Worm (Caenorhabditis elegans) whole organism, L2 larva: ENCODE results near the gene tftc-3.

Source experiments
- C34F6.9 ChIP-seq: fragments of 150-350 bp; optimal IDR thresholded peaks from 2 replicates; lab custom pipeline; 2014; ENCODE audit warnings: missing biosample characterization, missing genetic modification characterization
- F13H6.1 ChIP-seq: sonication (generic microtip); optimal IDR thresholded peaks from 2 replicates; lab custom pipeline; 2016; ENCODE audit warnings: missing genetic modification characterization, missing compliant biosample characterization
- R02D3.7 ChIP-seq: fragments of 150-350 bp; optimal IDR thresholded peaks from 2 replicates; lab custom pipeline; 2014; ENCODE audit warnings: missing biosample characterization, missing genetic modification characterization
- Y55F3AM.14 ChIP-seq: fragments of 200-800 bp; sonication (Bioruptor generic); optimal IDR thresholded peaks from 2 replicates; lab custom pipeline; 2018; ENCODE audit warnings: mild to moderate bottlenecking, missing genetic modification characterization, missing compliant biosample characterization
- ZK546.5 ChIP-seq: sonication (generic microtip); optimal IDR thresholded peaks from 2 replicates; lab custom pipeline; 2017; ENCODE audit warnings: missing biosample characterization, missing genetic modification characterization
- alr-1 ChIP-seq: fragments of 150-350 bp; optimal IDR thresholded peaks from 2 replicates; lab custom pipeline; 2014; ENCODE audit warnings: missing biosample characterization, missing genetic modification characterization
- aly-2 ChIP-seq: fragments of 150-350 bp; optimal IDR thresholded peaks from 2 replicates; lab custom pipeline; 2014; ENCODE audit warnings: missing biosample characterization, missing genetic modification characterization
- ama-1 ChIP-seq: fragments of 150-350 bp; optimal IDR thresholded peaks from 2 replicates; lab custom pipeline; 2018; ENCODE audit warnings: inconsistent platforms
- blmp-1 ChIP-seq: sonication (generic microtip); optimal IDR thresholded peaks from 2 replicates; lab custom pipeline; 2017; ENCODE audit warnings: missing genetic modification characterization, mild to moderate bottlenecking, missing compliant biosample characterization, antibody characterized with exemption, moderate library complexity; ENCODE audit not compliant: insufficient read depth
- ceh-16 ChIP-seq: fragments of 150-350 bp; optimal IDR thresholded peaks from 2 replicates; lab custom pipeline; 2014; ENCODE audit warnings: missing biosample characterization, missing genetic modification characterization
- ceh-82 ChIP-seq: fragments of 150-350 bp; optimal IDR thresholded peaks from 2 replicates; lab custom pipeline; 2014; ENCODE audit warnings: missing biosample characterization, missing genetic modification characterization
- crh-2 ChIP-seq: sonication (generic microtip); optimal IDR thresholded peaks from 2 replicates; lab custom pipeline; 2017; ENCODE audit warnings: missing biosample characterization, missing genetic modification characterization
- dmd-4 ChIP-seq: sonication (generic microtip); optimal IDR thresholded peaks from 2 replicates; lab custom pipeline; 2017; ENCODE audit warnings: missing biosample characterization, missing genetic modification characterization
- egl-27 ChIP-seq: sonication (generic microtip); optimal IDR thresholded peaks from 3 replicates; lab custom pipeline; 2017; ENCODE audit warnings: missing biosample characterization, missing genetic modification reagents, missing genetic modification characterization
- elt-1 ChIP-seq: fragments of 150-350 bp; optimal IDR thresholded peaks from 2 replicates; lab custom pipeline; 2014; ENCODE audit warnings: missing biosample characterization, missing genetic modification characterization
- elt-3 ChIP-seq: sonication (generic microtip); optimal IDR thresholded peaks from 2 replicates; lab custom pipeline; 2017; ENCODE audit warnings: missing biosample characterization, missing genetic modification characterization
- fos-1 ChIP-seq: fragments of 150-350 bp; optimal IDR thresholded peaks from 2 replicates; lab custom pipeline; 2014; ENCODE audit warnings: missing biosample characterization, missing genetic modification characterization
- gmeb-1 ChIP-seq: fragments of 150-350 bp; optimal IDR thresholded peaks from 2 replicates; lab custom pipeline; 2014; ENCODE audit warnings: missing biosample characterization, missing genetic modification characterization
- lin-11 ChIP-seq: fragments of 150-350 bp; sonication (generic microtip); optimal IDR thresholded peaks from 2 replicates; lab custom pipeline; 2014; ENCODE audit warnings: missing biosample characterization, missing genetic modification characterization, inconsistent platforms, mixed read lengths
- lin-13 ChIP-seq: fragments of 150-350 bp; optimal IDR thresholded peaks from 2 replicates; lab custom pipeline; 2014; ENCODE audit warnings: missing biosample characterization, missing genetic modification reagents, missing genetic modification characterization
- lin-39 ChIP-seq: fragments of 150-350 bp; optimal IDR thresholded peaks from 2 replicates; lab custom pipeline; 2014; ENCODE audit warnings: missing biosample characterization, missing genetic modification reagents, missing genetic modification characterization
- lsy-2 ChIP-seq, 2 experiments: fragments of 150-350 bp in 1 of 2; sonication (generic microtip) in 1 of 2; optimal IDR thresholded peaks; 2 replicates each; lab custom pipeline; 2014 to 2017; ENCODE audit warnings: missing biosample characterization in 2 of 2, missing genetic modification characterization in 2 of 2
- mab-5 ChIP-seq: fragments of 150-350 bp; optimal IDR thresholded peaks from 2 replicates; lab custom pipeline; 2014; ENCODE audit warnings: missing biosample characterization, missing genetic modification characterization
- mbf-1 ChIP-seq: sonication (generic microtip); optimal IDR thresholded peaks from 2 replicates; lab custom pipeline; 2017; ENCODE audit warnings: missing biosample characterization, missing genetic modification characterization
- mdl-1 ChIP-seq, 2 experiments: fragments of 150-350 bp in 1 of 2; sonication (generic microtip) in 1 of 2; optimal IDR thresholded peaks; 2 replicates each; lab custom pipeline; 2017; ENCODE audit warnings: missing biosample characterization in 2 of 2, missing genetic modification characterization in 2 of 2
- nhr-10 ChIP-seq: sonication (generic microtip); optimal IDR thresholded peaks from 2 replicates; lab custom pipeline; 2017; ENCODE audit warnings: missing biosample characterization, missing genetic modification characterization
- nhr-11 ChIP-seq: fragments of 150-350 bp; optimal IDR thresholded peaks from 2 replicates; lab custom pipeline; 2014; ENCODE audit warnings: missing biosample characterization, missing genetic modification characterization
- nhr-12 ChIP-seq: fragments of 150-350 bp; optimal IDR thresholded peaks from 2 replicates; lab custom pipeline; 2014; ENCODE audit warnings: missing biosample characterization, missing genetic modification characterization
- nhr-129 ChIP-seq: fragments of 150-350 bp; optimal IDR thresholded peaks from 2 replicates; lab custom pipeline; 2014; ENCODE audit warnings: missing biosample characterization, missing genetic modification characterization
- nhr-21 ChIP-seq: fragments of 150-350 bp; optimal IDR thresholded peaks from 2 replicates; lab custom pipeline; 2014; ENCODE audit warnings: missing biosample characterization, missing genetic modification characterization
- nhr-23 ChIP-seq: fragments of 150-350 bp; optimal IDR thresholded peaks from 2 replicates; lab custom pipeline; 2014; ENCODE audit warnings: missing biosample characterization, missing genetic modification reagents, missing genetic modification characterization
- nhr-237 ChIP-seq: fragments of 150-350 bp; optimal IDR thresholded peaks from 2 replicates; lab custom pipeline; 2014; ENCODE audit warnings: missing biosample characterization, missing genetic modification characterization
- nhr-25 ChIP-seq: fragments of 150-350 bp; sonication (generic microtip); optimal IDR thresholded peaks from 3 replicates; lab custom pipeline; 2014; ENCODE audit warnings: missing biosample characterization, missing genetic modification characterization
- nhr-6 ChIP-seq: fragments of 150-350 bp; optimal IDR thresholded peaks from 2 replicates; lab custom pipeline; 2014; ENCODE audit warnings: missing biosample characterization, missing genetic modification characterization
- nhr-77 ChIP-seq: fragments of 150-350 bp; optimal IDR thresholded peaks from 2 replicates; lab custom pipeline; 2014; ENCODE audit warnings: missing biosample characterization, missing genetic modification characterization
- peb-1 ChIP-seq: fragments of 150-350 bp; optimal IDR thresholded peaks from 2 replicates; lab custom pipeline; 2014; ENCODE audit warnings: missing biosample characterization, missing genetic modification characterization
- sem-4 ChIP-seq: fragments of 150-350 bp; optimal IDR thresholded peaks from 2 replicates; lab custom pipeline; 2014; ENCODE audit warnings: missing biosample characterization, missing genetic modification reagents, missing genetic modification characterization
- skn-1 ChIP-seq: sonication (generic microtip); optimal IDR thresholded peaks from 2 replicates; lab custom pipeline; 2017; ENCODE audit warnings: missing biosample characterization, missing genetic modification characterization
- sma-3 ChIP-seq: sonication (generic microtip); optimal IDR thresholded peaks from 2 replicates; lab custom pipeline; 2016; ENCODE audit warnings: missing genetic modification reagents, missing genetic modification characterization, missing compliant biosample characterization
- sma-9 ChIP-seq, 2 experiments: fragments of 150-350 bp in 1 of 2; sonication (generic microtip) in 1 of 2; optimal IDR thresholded peaks; 2 replicates each; lab custom pipeline; 2014 to 2016; ENCODE audit warnings: missing genetic modification characterization in 2 of 2, mild to moderate bottlenecking in 1 of 2, missing biosample characterization in 1 of 2, missing compliant biosample characterization in 1 of 2, missing genetic modification reagents in 1 of 2, moderate library complexity in 1 of 2
- snpc-4 ChIP-seq: fragments of 150-350 bp; optimal IDR thresholded peaks from 2 replicates; lab custom pipeline; 2014; ENCODE audit warnings: missing biosample characterization, missing genetic modification characterization
- unc-39 ChIP-seq: fragments of 150-350 bp; optimal IDR thresholded peaks from 2 replicates; lab custom pipeline; 2014; ENCODE audit warnings: missing biosample characterization, missing genetic modification characterization
- unc-62 ChIP-seq: fragments of 150-350 bp; optimal IDR thresholded peaks from 2 replicates; lab custom pipeline; 2014; ENCODE audit warnings: missing biosample characterization, missing genetic modification reagents, missing genetic modification characterization
- zag-1 ChIP-seq: fragments of 150-350 bp; optimal IDR thresholded peaks from 2 replicates; lab custom pipeline; 2014; ENCODE audit warnings: missing biosample characterization, missing genetic modification characterization
- ztf-1 ChIP-seq: fragments of 200-800 bp; sonication (Bioruptor generic); conservative IDR thresholded peaks from 2 replicates; pipeline ENCODE4 v1.3.6; 2022; ENCODE audit warnings: missing genetic modification characterization, missing compliant biosample characterization
- ztf-11 ChIP-seq: sonication (generic microtip); optimal IDR thresholded peaks from 2 replicates; lab custom pipeline; 2017; ENCODE audit warnings: missing biosample characterization, missing genetic modification characterization
- ztf-4 ChIP-seq: fragments of 150-350 bp; optimal IDR thresholded peaks from 2 replicates; lab custom pipeline; 2014; ENCODE audit warnings: missing biosample characterization, missing genetic modification characterization

Gene tftc-3

DNA sequence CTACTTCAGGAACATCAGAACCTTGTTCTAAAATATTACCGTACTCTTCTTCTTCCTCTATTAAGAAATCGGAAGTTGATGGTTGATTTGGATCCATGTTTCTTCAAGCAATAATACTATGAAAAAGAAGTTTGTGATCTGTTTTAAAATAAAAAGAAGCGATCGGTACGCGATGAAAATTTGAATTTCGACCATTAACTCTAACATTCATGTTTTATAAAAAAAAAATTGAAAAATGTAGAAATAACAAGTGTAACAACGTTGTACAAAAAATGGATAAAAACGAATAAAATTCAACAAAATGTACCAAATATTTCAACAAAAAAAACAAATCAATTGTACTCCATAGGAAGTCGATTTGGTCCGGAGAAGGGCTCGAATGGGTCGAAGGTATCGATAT, at the start of gene tftc-3:
TSS of gene tftc-3 (minus strand) at position 101 of the 400 bp plus-strand sequence.
- TF ChIP-seq mbf-1 (tag; lab: Kevin White, UChicago) (no peak), peb-1 (no peak), F13H6.1 (tag; lab: Kevin White, UChicago) (no peak), ZK546.5 (no peak), Y55F3AM.14 (no peak), blmp-1 (no peak), alr-1 (no peak), egl-27 (no peak), nhr-237 (tag; lab: Kevin White, UChicago) (no peak), sma-9 (GFP tag; optimal IDR thresholded peaks at IDR 0.05; lab: Kevin White, UChicago) (no peak), sma-9 (tag; optimal IDR thresholded peaks at IDR 0.05; lab: Kevin White, UChicago) (no peak), lsy-2 (tag; optimal IDR thresholded peaks at IDR 0.05; lab: Kevin White, UChicago) (no peak), nhr-25 (tag; lab: Kevin White, UChicago) (no peak), unc-39 (tag; lab: Kevin White, UChicago) (no peak), nhr-6 (tag; lab: Kevin White, UChicago) (no peak), gmeb-1 (tag; lab: Kevin White, UChicago) (no peak)

DNA sequence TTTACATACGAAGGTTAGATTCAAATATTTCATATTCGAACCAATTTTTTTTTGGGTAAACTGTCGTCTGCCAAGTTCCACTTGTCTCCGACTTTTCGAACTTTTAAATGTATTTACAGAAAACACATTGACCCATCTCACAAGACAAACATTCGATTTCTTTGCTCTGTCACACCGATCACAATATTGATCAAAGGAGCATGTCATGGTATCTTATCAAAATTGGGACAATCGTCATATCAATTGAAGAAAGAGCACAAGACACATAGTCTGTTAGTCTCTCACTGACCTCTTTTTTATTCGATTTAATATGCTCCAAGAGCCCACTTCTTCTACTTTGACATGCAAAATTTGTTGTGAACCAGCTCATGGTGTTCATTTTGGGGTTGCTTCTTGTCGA, 45.9 kb upstream of the tftc-3 start, which contains the start of gene nhr-232:
TSS of gene nhr-232 (plus strand) at position 121 of the 400 bp plus-strand sequence.
- TF ChIP-seq ZK546.5 (no peak), sma-9 (GFP tag; optimal IDR thresholded peaks at IDR 0.05; lab: Kevin White, UChicago) (peak; percentile 55), sma-9 (tag; optimal IDR thresholded peaks at IDR 0.05; lab: Kevin White, UChicago) (no peak), F13H6.1 (tag; lab: Kevin White, UChicago) (peak; percentile 5), nhr-10 (tag; lab: Kevin White, UChicago) (no peak), fos-1 (tag; lab: Kevin White, UChicago) (peak; percentile 80)

DNA sequence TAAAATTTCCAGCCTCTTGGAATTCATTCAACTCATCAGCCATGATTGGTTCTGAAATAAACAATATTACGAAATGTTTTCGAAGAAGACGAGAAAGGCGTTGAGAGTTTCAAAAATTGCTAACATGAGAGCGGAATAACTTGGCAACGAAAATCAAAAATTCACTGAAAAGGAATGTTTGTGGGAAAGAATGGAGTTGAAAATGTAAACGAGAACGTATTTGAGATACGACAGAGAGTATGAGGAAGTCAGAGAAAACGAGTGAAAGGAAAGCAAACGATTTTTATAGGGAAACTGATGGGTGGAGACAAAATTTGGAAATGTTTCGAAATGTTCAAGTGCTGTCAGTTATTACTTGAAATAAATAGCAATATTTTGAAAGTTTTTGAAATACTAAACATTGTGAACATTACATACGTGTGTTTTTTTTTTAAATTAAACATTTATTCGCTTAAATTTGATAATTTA, 44.9 kb upstream of the tftc-3 start, which contains the start of gene rop-1:
TSS of gene rop-1 (minus strand) at position 51 of the 468 bp plus-strand sequence.
- TF ChIP-seq F13H6.1 (tag; lab: Kevin White, UChicago) (no peak), nhr-129 (tag; lab: Kevin White, UChicago) (peak; percentile 88), mab-5 (tag; lab: Kevin White, UChicago) (no peak), aly-2 (tag; lab: Kevin White, UChicago) (no peak), lin-11 (tag; lab: Kevin White, UChicago) (no peak), zag-1 (tag; lab: Kevin White, UChicago) (no peak), dmd-4 (tag; lab: Kevin White, UChicago) (no peak), nhr-25 (tag; lab: Kevin White, UChicago) (no peak), snpc-4 (tag; lab: Kevin White, UChicago) (no peak), nhr-23 (no peak), nhr-10 (tag; lab: Kevin White, UChicago) (no peak), ama-1 (lab: Kevin White, UChicago) (peak; percentile 19), blmp-1 (peak; percentile 53), sem-4 (tag; lab: Kevin White, UChicago) (no peak), nhr-77 (tag; lab: Kevin White, UChicago) (no peak), nhr-12 (no peak), ceh-82 (tag; lab: Kevin White, UChicago) (no peak), lsy-2 (tag; optimal IDR thresholded peaks at IDR 0.05; lab: Kevin White, UChicago) (peak in 1 of 2 experiments; percentile 15), peb-1 (no peak), elt-1 (tag; lab: Kevin White, UChicago) (no peak), nhr-237 (tag; lab: Kevin White, UChicago) (no peak), nhr-6 (tag; lab: Kevin White, UChicago) (no peak), lin-39 (tag; lab: Kevin White, UChicago) (no peak), ztf-4 (no peak), ZK546.5 (no peak), Y55F3AM.14 (no peak), ztf-11 (tag; lab: Kevin White, UChicago) (no peak), gmeb-1 (tag; lab: Kevin White, UChicago) (peak; percentile 2), sma-3 (no peak), unc-62 (GFP tag; lab: Kevin White, UChicago) (no peak), ceh-16 (tag; lab: Kevin White, UChicago) (no peak), nhr-21 (tag; lab: Kevin White, UChicago) (no peak), skn-1 (tag; lab: Kevin White, UChicago) (no peak), egl-27 (no peak), fos-1 (tag; lab: Kevin White, UChicago) (peak; percentile 48), alr-1 (no peak), sma-9 (GFP tag; optimal IDR thresholded peaks at IDR 0.05; lab: Kevin White, UChicago) (no peak), sma-9 (tag; optimal IDR thresholded peaks at IDR 0.05; lab: Kevin White, UChicago) (no peak), mbf-1 (tag; lab: Kevin White, UChicago) (no peak), unc-39 (tag; lab: Kevin White, UChicago) (no peak), C34F6.9 (tag; lab: Kevin White, UChicago) (peak; percentile 60), lin-13 (GFP tag; lab: Kevin White, UChicago) (no peak), crh-2 (tag; lab: Kevin White, UChicago) (no peak), elt-3 (tag; lab: Kevin White, UChicago) (no peak), ztf-1 (GFP tag; lab: Robert Waterston, UW) (no peak), nhr-11 (tag; lab: Kevin White, UChicago) (no peak), mdl-1 (tag; optimal IDR thresholded peaks at IDR 0.05; lab: Kevin White, UChicago) (no peak), R02D3.7 (tag; lab: Kevin White, UChicago) (no peak)
